Worm (Caenorhabditis elegans): ENCODE data around the gene C34D4.3.

The C34D4.3 gene

ce11 chrIV:7196853-7197252 is 43.4 kb downstream of the C34D4.3 start, which contains the start of gene unc-8:
unc-8 (plus strand) TSS chrIV:7197153.
- TF ChIP-seq hlh-1 (tag; optimal IDR thresholded peaks at IDR 0.05) (no peak), tbx-8 (GFP tag; optimal IDR thresholded peaks at IDR 0.05) (no peak), snpc-4 (tag; optimal IDR thresholded peaks at IDR 0.05) (no peak), nhr-28 (tag; optimal IDR thresholded peaks at IDR 0.05) (no peak), cnd-1 (tag; optimal IDR thresholded peaks at IDR 0.05) (no peak), ceh-83 (GFP tag; optimal IDR thresholded peaks at IDR 0.05) (no peak), elt-1 (tag; optimal IDR thresholded peaks at IDR 0.05; ENCODE audit: borderline replicate concordance, insufficient read depth) (no peak), lsy-2 (tag; optimal IDR thresholded peaks at IDR 0.05) (no peak), mls-2 (tag; optimal IDR thresholded peaks at IDR 0.05) (no peak), unc-62 (GFP tag; optimal IDR thresholded peaks at IDR 0.05) (no peak), pha-4 (tag; optimal IDR thresholded peaks at IDR 0.05) (no peak), nhr-237 (tag; optimal IDR thresholded peaks at IDR 0.05) (no peak), mep-1 (tag; optimal IDR thresholded peaks at IDR 0.05) (no peak), ceh-43 (GFP tag; optimal IDR thresholded peaks at IDR 0.05) (no peak), sem-2 (GFP tag; optimal IDR thresholded peaks at IDR 0.05) (no peak)

- TF ChIP-seq nhr-237 (tag; optimal IDR thresholded peaks at IDR 0.05) = no peak
- no peak for TF ChIP-seq hlh-1 (tag; optimal IDR thresholded peaks at IDR 0.05)
Measured at ce11 chrIV:7203696-7204095, 50.2 kb downstream of the C34D4.3 start, which contains the start of gene R13A1.3. R13A1.3 (plus strand) TSS chrIV:7203996.
